Worm (Caenorhabditis elegans) whole organism, L3 larva: Measurements from ENCODE around the gene hsp-75.

Experiments
- R02D3.7 ChIP-seq: fragments of 150-350 bp; optimal IDR thresholded peaks from 2 replicates; lab custom pipeline; 2014; ENCODE audit warnings: missing biosample characterization, missing genetic modification characterization
- ZK546.5 ChIP-seq: sonication (generic microtip); optimal IDR thresholded peaks from 2 replicates; lab custom pipeline; 2017; ENCODE audit warnings: missing biosample characterization, missing genetic modification characterization
- aly-2 ChIP-seq: fragments of 150-350 bp; optimal IDR thresholded peaks from 2 replicates; lab custom pipeline; 2014; ENCODE audit warnings: missing biosample characterization, missing genetic modification characterization
- ama-1 ChIP-seq: fragments of 150-350 bp; optimal IDR thresholded peaks from 2 replicates; lab custom pipeline; 2018
- ceh-16 ChIP-seq: sonication (generic microtip); optimal IDR thresholded peaks from 2 replicates; lab custom pipeline; 2017; ENCODE audit warnings: missing biosample characterization, missing genetic modification characterization
- ceh-28 ChIP-seq: fragments of 150-350 bp; optimal IDR thresholded peaks from 2 replicates; lab custom pipeline; 2014; ENCODE audit warnings: missing biosample characterization, missing genetic modification reagents, missing genetic modification characterization
- ceh-82 ChIP-seq: fragments of 150-350 bp; optimal IDR thresholded peaks from 2 replicates; lab custom pipeline; 2014; ENCODE audit warnings: missing biosample characterization, missing genetic modification characterization
- ceh-9 ChIP-seq: sonication (generic microtip); optimal IDR thresholded peaks from 2 replicates; lab custom pipeline; 2018; ENCODE audit warnings: missing biosample characterization, missing genetic modification characterization
- daf-12 ChIP-seq: fragments of 150-350 bp; optimal IDR thresholded peaks from 2 replicates; lab custom pipeline; 2014; ENCODE audit warnings: missing biosample characterization, missing genetic modification reagents, missing genetic modification characterization
- egl-27 ChIP-seq: sonication (generic microtip); optimal IDR thresholded peaks from 4 replicates; lab custom pipeline; 2017; ENCODE audit warnings: missing biosample characterization, missing genetic modification reagents, missing genetic modification characterization
- egl-5 ChIP-seq: fragments of 150-350 bp; optimal IDR thresholded peaks from 2 replicates; lab custom pipeline; 2017; ENCODE audit warnings: missing biosample characterization, missing genetic modification reagents, missing genetic modification characterization, inconsistent platforms
- elt-1 ChIP-seq: fragments of 150-350 bp; optimal IDR thresholded peaks from 2 replicates; lab custom pipeline; 2014; ENCODE audit warnings: missing biosample characterization, missing genetic modification characterization
- elt-2 ChIP-seq: sonication (generic microtip); optimal IDR thresholded peaks from 2 replicates; lab custom pipeline; 2016; ENCODE audit warnings: missing genetic modification reagents, mild to moderate bottlenecking, missing genetic modification characterization, missing compliant biosample characterization
- elt-3 ChIP-seq, 3 experiments: fragments of 150-350 bp in 1 of 3; sonication (generic microtip) in 2 of 3; optimal IDR thresholded peaks; 2 replicates in 2 of 3; 4 replicates in 1 of 3; lab custom pipeline; 2014 to 2017; ENCODE audit warnings: missing biosample characterization in 3 of 3, missing genetic modification characterization in 3 of 3
- eor-1 ChIP-seq, 2 experiments: fragments of 150-350 bp; optimal IDR thresholded peaks; 2 replicates each; lab custom pipeline; 2014 to 2018; ENCODE audit warnings: missing biosample characterization in 2 of 2, missing genetic modification characterization in 2 of 2
- fkh-10 ChIP-seq: sonication (generic microtip); optimal IDR thresholded peaks from 2 replicates; lab custom pipeline; 2017; ENCODE audit warnings: missing biosample characterization, missing genetic modification reagents, missing genetic modification characterization
- fkh-2 ChIP-seq: fragments of 150-350 bp; optimal IDR thresholded peaks from 2 replicates; lab custom pipeline; 2014; ENCODE audit warnings: missing biosample characterization, missing genetic modification reagents, missing genetic modification characterization
- fos-1 ChIP-seq: fragments of 150-350 bp; optimal IDR thresholded peaks from 2 replicates; lab custom pipeline; 2014; ENCODE audit warnings: missing biosample characterization, missing genetic modification characterization
- hmg-11 ChIP-seq: sonication (generic microtip); optimal IDR thresholded peaks from 2 replicates; lab custom pipeline; 2016; ENCODE audit warnings: missing genetic modification characterization, missing compliant biosample characterization
- jun-1 ChIP-seq: fragments of 150-350 bp; optimal IDR thresholded peaks from 2 replicates; lab custom pipeline; 2014; ENCODE audit warnings: missing biosample characterization, missing genetic modification reagents, missing genetic modification characterization
- lin-15B ChIP-seq: fragments of 150-350 bp; optimal IDR thresholded peaks from 2 replicates; lab custom pipeline; 2014; ENCODE audit warnings: missing biosample characterization, missing genetic modification characterization
- lin-39 ChIP-seq: fragments of 150-350 bp; optimal IDR thresholded peaks from 2 replicates; lab custom pipeline; 2018; ENCODE audit warnings: missing biosample characterization, missing genetic modification reagents, missing genetic modification characterization
- lsy-12 ChIP-seq: sonication (generic microtip); optimal IDR thresholded peaks from 2 replicates; lab custom pipeline; 2016; ENCODE audit warnings: mild to moderate bottlenecking, missing genetic modification characterization, missing compliant biosample characterization
- mdl-1 ChIP-seq: fragments of 150-350 bp; optimal IDR thresholded peaks from 2 replicates; lab custom pipeline; 2014; ENCODE audit warnings: missing biosample characterization, missing genetic modification characterization
- mml-1 ChIP-seq: fragments of 150-350 bp; sonication (generic microtip); optimal IDR thresholded peaks from 3 replicates; lab custom pipeline; 2014; ENCODE audit warnings: missing biosample characterization, missing genetic modification characterization
- nfya-1 ChIP-seq: sonication (generic microtip); optimal IDR thresholded peaks from 2 replicates; lab custom pipeline; 2017; ENCODE audit warnings: missing genetic modification characterization, mild to moderate bottlenecking, missing compliant biosample characterization, antibody characterized with exemption, moderate library complexity; ENCODE audit not compliant: insufficient read depth
- nhr-11 ChIP-seq: fragments of 150-350 bp; optimal IDR thresholded peaks from 2 replicates; lab custom pipeline; 2014; ENCODE audit warnings: missing biosample characterization, missing genetic modification characterization
- nhr-12 ChIP-seq: fragments of 150-350 bp; optimal IDR thresholded peaks from 2 replicates; lab custom pipeline; 2014; ENCODE audit warnings: missing biosample characterization, missing genetic modification characterization
- nhr-23 ChIP-seq: fragments of 150-350 bp; optimal IDR thresholded peaks from 2 replicates; lab custom pipeline; 2014; ENCODE audit warnings: missing biosample characterization, missing genetic modification reagents, missing genetic modification characterization
- nhr-237 ChIP-seq: fragments of 150-350 bp; optimal IDR thresholded peaks from 2 replicates; lab custom pipeline; 2014; ENCODE audit warnings: missing biosample characterization, missing genetic modification characterization
- nhr-25 ChIP-seq: sonication (generic microtip); optimal IDR thresholded peaks from 2 replicates; lab custom pipeline; 2017; ENCODE audit warnings: missing biosample characterization, missing genetic modification characterization
- nhr-28 ChIP-seq: fragments of 150-350 bp; optimal IDR thresholded peaks from 2 replicates; lab custom pipeline; 2014; ENCODE audit warnings: missing biosample characterization, missing genetic modification characterization
- nhr-43 ChIP-seq: sonication (generic microtip); optimal IDR thresholded peaks from 2 replicates; lab custom pipeline; 2016; ENCODE audit warnings: mild to moderate bottlenecking, missing genetic modification characterization, missing compliant biosample characterization; ENCODE audit not compliant: poor library complexity, severe bottlenecking
- nhr-67 ChIP-seq: fragments of 150-350 bp; optimal IDR thresholded peaks from 2 replicates; lab custom pipeline; 2014; ENCODE audit warnings: missing biosample characterization, missing genetic modification characterization
- nhr-76 ChIP-seq: fragments of 150-350 bp; sonication (generic microtip); optimal IDR thresholded peaks from 5 replicates; lab custom pipeline; 2014; ENCODE audit warnings: missing biosample characterization, missing genetic modification characterization
- nhr-77 ChIP-seq: fragments of 150-350 bp; optimal IDR thresholded peaks from 2 replicates; lab custom pipeline; 2014; ENCODE audit warnings: missing biosample characterization, missing genetic modification characterization
- pha-4 ChIP-seq: fragments of 150-350 bp; optimal IDR thresholded peaks from 2 replicates; lab custom pipeline; 2014; ENCODE audit warnings: missing biosample characterization, missing genetic modification reagents, missing genetic modification characterization
- pqm-1 ChIP-seq: fragments of 150-350 bp; optimal IDR thresholded peaks from 2 replicates; lab custom pipeline; 2017; ENCODE audit warnings: missing biosample characterization, missing genetic modification characterization, inconsistent platforms
- sea-2 ChIP-seq: fragments of 150-350 bp; sonication (generic microtip); optimal IDR thresholded peaks from 4 replicates; lab custom pipeline; 2014; ENCODE audit warnings: missing biosample characterization, missing genetic modification reagents, missing genetic modification characterization
- skn-1 ChIP-seq: fragments of 150-350 bp; optimal IDR thresholded peaks from 2 replicates; lab custom pipeline; 2014; ENCODE audit warnings: missing biosample characterization, missing genetic modification characterization
- snpc-4 ChIP-seq: fragments of 150-350 bp; optimal IDR thresholded peaks from 2 replicates; lab custom pipeline; 2014; ENCODE audit warnings: missing biosample characterization, missing genetic modification characterization
- tbx-2 ChIP-seq: sonication (generic microtip); optimal IDR thresholded peaks from 2 replicates; lab custom pipeline; 2016; ENCODE audit warnings: mild to moderate bottlenecking, missing genetic modification characterization, missing compliant biosample characterization
- unc-39 ChIP-seq: sonication (generic microtip); optimal IDR thresholded peaks from 4 replicates; lab custom pipeline; 2017; ENCODE audit warnings: missing biosample characterization, missing genetic modification characterization
- unc-62 ChIP-seq: fragments of 150-350 bp; sonication (generic microtip); optimal IDR thresholded peaks from 4 replicates; lab custom pipeline; 2014; ENCODE audit warnings: missing biosample characterization, missing genetic modification reagents, missing genetic modification characterization
- zag-1 ChIP-seq: fragments of 150-350 bp; optimal IDR thresholded peaks from 2 replicates; lab custom pipeline; 2014; ENCODE audit warnings: missing biosample characterization, missing genetic modification characterization
- ztf-11 ChIP-seq: fragments of 150-350 bp; optimal IDR thresholded peaks from 2 replicates; lab custom pipeline; 2014; ENCODE audit warnings: missing biosample characterization, missing genetic modification characterization
- ztf-4 ChIP-seq: fragments of 150-350 bp; optimal IDR thresholded peaks from 2 replicates; lab custom pipeline; 2014; ENCODE audit warnings: missing biosample characterization, missing genetic modification characterization

hsp-75 gene

DNA sequence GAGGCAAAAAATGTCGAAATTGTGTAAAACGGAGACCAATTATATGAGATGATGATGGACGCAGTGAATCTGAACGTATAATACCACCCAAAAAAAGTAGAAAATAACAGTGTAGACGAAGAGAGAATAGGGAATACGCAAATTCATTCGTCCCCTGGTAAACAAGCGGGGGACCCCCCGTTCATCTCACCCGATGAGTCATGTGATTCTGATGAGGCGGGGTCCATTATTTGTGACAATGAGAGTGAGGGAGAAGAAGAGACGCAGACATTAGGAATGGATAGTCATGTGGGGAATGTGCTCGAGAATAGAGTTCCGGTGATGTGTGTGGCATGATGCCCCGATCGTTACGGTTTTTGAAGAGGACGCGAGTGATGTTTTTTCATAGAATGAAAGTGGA lies 45.6 kb upstream of the hsp-75 start:
- TF ChIP-seq ceh-16 (no peak), ama-1 (lab: Kevin White, UChicago) (peak; percentile 22), pha-4 (tag; lab: Kevin White, UChicago) (peak; percentile 84), fkh-10 (GFP tag; lab: Kevin White, UChicago) (no peak), ceh-9 (tag; lab: Kevin White, UChicago) (no peak), ztf-4 (tag; lab: Kevin White, UChicago) (no peak), elt-3 (tag; optimal IDR thresholded peaks at IDR 0.05; lab: Kevin White, UChicago) (no peak), pqm-1 (tag; lab: Kevin White, UChicago) (peak; percentile 1), egl-5 (tag; lab: Kevin White, UChicago) (peak; percentile 92), nfya-1 (tag; lab: Kevin White, UChicago) (peak; percentile 47), ZK546.5 (no peak), nhr-67 (tag; lab: Kevin White, UChicago) (no peak), elt-2 (tag; lab: Kevin White, UChicago) (peak; percentile 14), snpc-4 (no peak), fkh-2 (tag; lab: Kevin White, UChicago) (no peak), nhr-43 (tag; lab: Kevin White, UChicago) (peak; percentile 22), ceh-82 (no peak), sea-2 (no peak), mml-1 (no peak), nhr-28 (tag; lab: Kevin White, UChicago) (no peak), nhr-76 (tag; lab: Kevin White, UChicago) (no peak), daf-12 (tag; lab: Kevin White, UChicago) (no peak), egl-27 (tag; lab: Kevin White, UChicago) (no peak), nhr-12 (tag; lab: Kevin White, UChicago) (no peak), skn-1 (tag; lab: Kevin White, UChicago) (no peak), nhr-237 (tag; lab: Kevin White, UChicago) (no peak), unc-62 (GFP tag; lab: Kevin White, UChicago) (no peak), mdl-1 (no peak), fos-1 (tag; lab: Kevin White, UChicago) (no peak), nhr-11 (tag; lab: Kevin White, UChicago) (no peak), R02D3.7 (no peak), ceh-28 (tag; lab: Kevin White, UChicago) (no peak), jun-1 (peak; percentile 71), nhr-25 (tag; lab: Kevin White, UChicago) (peak; percentile 4), elt-1 (tag; lab: Kevin White, UChicago) (no peak), zag-1 (tag; lab: Kevin White, UChicago) (no peak), nhr-77 (tag; lab: Kevin White, UChicago) (no peak), ztf-11 (no peak), eor-1 (tag; optimal IDR thresholded peaks at IDR 0.05; lab: Kevin White, UChicago) (no peak), tbx-2 (tag; lab: Kevin White, UChicago) (no peak), lsy-12 (peak; percentile 20), unc-39 (tag; lab: Kevin White, UChicago) (no peak), aly-2 (tag; lab: Kevin White, UChicago) (no peak), lin-15B (tag; lab: Kevin White, UChicago) (no peak), nhr-23 (tag; lab: Kevin White, UChicago) (peak; percentile 38), hmg-11 (no peak), lin-39 (tag; lab: Kevin White, UChicago) (peak; percentile 31)

ce11 chrIII:7271083-7271482 lies 44.6 kb upstream of the hsp-75 start:
- no peak for TF ChIP-seq lin-39 (tag; lab: Kevin White, UChicago)
- TF ChIP-seq pha-4 (tag; lab: Kevin White, UChicago), result peak; percentile 12
- peak; percentile 42 for TF ChIP-seq nhr-23 (tag; lab: Kevin White, UChicago)
- no peak for TF ChIP-seq nhr-11 (tag; lab: Kevin White, UChicago)
- no peak for TF ChIP-seq nhr-67 (tag; lab: Kevin White, UChicago)
- TF ChIP-seq elt-2 (tag; lab: Kevin White, UChicago), result peak; percentile 51
- no peak for TF ChIP-seq daf-12 (tag; lab: Kevin White, UChicago)
- no peak for TF ChIP-seq ztf-11
- TF ChIP-seq unc-62 (GFP tag; lab: Kevin White, UChicago), result no peak
- TF ChIP-seq fkh-10 (GFP tag; lab: Kevin White, UChicago), result no peak
- no peak for TF ChIP-seq nhr-12 (tag; lab: Kevin White, UChicago)
